Worm (Caenorhabditis elegans) whole organism, L4/young adult: ENCODE measurements around the gene B0024.3.

Experiments used
- W03F9.2 ChIP-seq: fragments of 150-350 bp; optimal IDR thresholded peaks from 2 replicates; lab custom pipeline; 2014; ENCODE audit warnings: missing biosample characterization, missing genetic modification characterization
- dao-5 ChIP-seq: sonication (generic microtip); optimal IDR thresholded peaks from 2 replicates; lab custom pipeline; 2016; ENCODE audit warnings: missing genotype, missing genetic modification characterization, moderate library complexity, missing compliant biosample characterization
- him-1 ChIP-seq: sonication (generic microtip); optimal IDR thresholded peaks from 2 replicates; lab custom pipeline; 2016; ENCODE audit warnings: missing genotype, missing genetic modification reagents, missing genetic modification characterization, missing compliant biosample characterization

The B0024.3 gene

ce11 chrV:10333843-10334242 lies 46.5 kb downstream of the B0024.3 start:
- TF ChIP-seq him-1 (no peak), W03F9.2 (tag; lab: Kevin White, UChicago) (no peak), dao-5 (tag; lab: Kevin White, UChicago) (no peak)

- TF ChIP-seq dao-5 (tag; lab: Kevin White, UChicago) (no peak), W03F9.2 (tag; lab: Kevin White, UChicago) (peak; percentile 90)
Measured at ce11 chrV:10338305-10338992, 51.1 kb downstream of the B0024.3 start, which contains the start of gene arx-2. Gene arx-2 (minus strand): TSS chrV:10338355.
